Fruit fly (Drosophila melanogaster) whole organism, prepupa: Measurements from ENCODE around the gene serp.
A peak's percentile ranks its signal among the peaks of the same experiment; 100 is the strongest.

Source experiments
- Blimp-1 ChIP-seq: fragments of 200-800 bp; sonication (Bioruptor generic); optimal IDR thresholded peaks from 3 replicates; lab custom pipeline; 2017; ENCODE audit warnings: missing biosample characterization, missing genetic modification characterization, mild to moderate bottlenecking, moderate library complexity, missing genetic modification reagents
- CG10631 ChIP-seq: fragments of 200-800 bp; sonication (Bioruptor generic); optimal IDR thresholded peaks from 2 replicates; lab custom pipeline; 2016; ENCODE audit warnings: missing biosample characterization, missing genetic modification characterization
- CG10669 ChIP-seq: fragments of 200-800 bp; sonication (Bioruptor generic); optimal IDR thresholded peaks from 3 replicates; lab custom pipeline; 2018; ENCODE audit warnings: missing biosample characterization, mild to moderate bottlenecking, missing genetic modification characterization, moderate library complexity
- CG11294 ChIP-seq: fragments of 200-800 bp; sonication (Bioruptor generic); IDR thresholded peaks from 2 replicates; pipeline ENCODE4 v1.3.6; 2022; ENCODE audit warnings: missing biosample characterization, missing genetic modification characterization
- CG11902 ChIP-seq: fragments of 200-800 bp; sonication (Bioruptor generic); optimal IDR thresholded peaks from 3 replicates; lab custom pipeline; 2016; ENCODE audit warnings: missing biosample characterization, missing genetic modification characterization
- CG15336 ChIP-seq: fragments of 200-800 bp; sonication (Bioruptor generic); IDR thresholded peaks from 2 replicates; pipeline ENCODE4 v1.3.6; 2022; ENCODE audit warnings: missing biosample characterization, missing genetic modification characterization
- CG1621 ChIP-seq: fragments of 200-800 bp; sonication (Bioruptor generic); optimal IDR thresholded peaks from 3 replicates; lab custom pipeline; 2018; ENCODE audit warnings: missing biosample characterization, mild to moderate bottlenecking, missing genetic modification characterization
- CG16779 ChIP-seq: fragments of 200-800 bp; sonication (Bioruptor generic); optimal IDR thresholded peaks from 3 replicates; lab custom pipeline; 2017; ENCODE audit warnings: missing biosample characterization, mild to moderate bottlenecking, missing genetic modification characterization
- CG31627 ChIP-seq: fragments of 200-800 bp; sonication (Bioruptor generic); optimal IDR thresholded peaks from 3 replicates; lab custom pipeline; 2016; ENCODE audit warnings: missing biosample characterization, missing genetic modification characterization
- CG32006 ChIP-seq: fragments of 200-800 bp; sonication (Bioruptor generic); optimal IDR thresholded peaks from 3 replicates; lab custom pipeline; 2017; ENCODE audit warnings: missing biosample characterization, mild to moderate bottlenecking, missing genetic modification characterization
- CG34406 ChIP-seq: fragments of 200-800 bp; sonication (Bioruptor generic); optimal IDR thresholded peaks from 3 replicates; lab custom pipeline; 2016; ENCODE audit warnings: missing biosample characterization, missing genetic modification characterization
- CG3919 ChIP-seq: fragments of 200-800 bp; sonication (Bioruptor generic); optimal IDR thresholded peaks from 3 replicates; lab custom pipeline; 2016; ENCODE audit warnings: missing biosample characterization, missing genetic modification characterization
- CG4318 ChIP-seq: fragments of 200-800 bp; sonication (Bioruptor generic); optimal IDR thresholded peaks from 3 replicates; lab custom pipeline; 2017; ENCODE audit warnings: missing biosample characterization, mild to moderate bottlenecking, missing genetic modification characterization
- CG6163 ChIP-seq: fragments of 200-800 bp; sonication (Bioruptor generic); IDR thresholded peaks from 3 replicates; pipeline ENCODE4 v1.3.6; 2022; ENCODE audit warnings: missing biosample characterization, missing genetic modification characterization
- CG6276 ChIP-seq: fragments of 200-800 bp; sonication (Bioruptor generic); optimal IDR thresholded peaks from 2 replicates; lab custom pipeline; 2017; ENCODE audit warnings: missing biosample characterization, mild to moderate bottlenecking, missing genetic modification characterization
- CG6792 ChIP-seq: fragments of 200-800 bp; sonication (Bioruptor generic); optimal IDR thresholded peaks from 3 replicates; lab custom pipeline; 2016; ENCODE audit warnings: missing biosample characterization, missing genetic modification characterization
- CG6808 ChIP-seq: fragments of 200-800 bp; sonication (Bioruptor generic); optimal IDR thresholded peaks from 3 replicates; lab custom pipeline; 2017; ENCODE audit warnings: missing biosample characterization, missing genetic modification characterization, mild to moderate bottlenecking, moderate library complexity, missing genetic modification reagents
- CG7368 ChIP-seq: fragments of 200-800 bp; sonication (Bioruptor generic); optimal IDR thresholded peaks from 3 replicates; lab custom pipeline; 2016; ENCODE audit warnings: missing biosample characterization, missing genetic modification characterization
- CG8632 ChIP-seq: fragments of 200-800 bp; sonication (Bioruptor generic); optimal IDR thresholded peaks from 3 replicates; lab custom pipeline; 2016; ENCODE audit warnings: missing biosample characterization, missing genetic modification characterization
- CG9139 ChIP-seq: fragments of 200-800 bp; sonication (Bioruptor generic); optimal IDR thresholded peaks from 3 replicates; lab custom pipeline; 2017; ENCODE audit warnings: missing biosample characterization, mild to moderate bottlenecking, missing genetic modification characterization
- Eip75B ChIP-seq: fragments of 200-800 bp; sonication (Bioruptor generic); optimal IDR thresholded peaks from 3 replicates; lab custom pipeline; 2016; ENCODE audit warnings: missing biosample characterization, missing genetic modification characterization
- Eip78C ChIP-seq: fragments of 200-800 bp; sonication (Bioruptor generic); peaks from one replicate; lab custom pipeline; 2016; ENCODE audit warnings: missing biosample characterization, missing genetic modification characterization
- Eip93F ChIP-seq: fragments of 200-800 bp; sonication (Bioruptor generic); optimal IDR thresholded peaks from 2 replicates; lab custom pipeline; 2016; ENCODE audit warnings: missing biosample characterization, mild to moderate bottlenecking, missing genetic modification characterization
- Ets21C ChIP-seq: fragments of 200-800 bp; sonication (Bioruptor generic); optimal IDR thresholded peaks from 3 replicates; lab custom pipeline; 2016; ENCODE audit warnings: missing biosample characterization, missing genetic modification characterization
- Ets96B ChIP-seq: fragments of 200-800 bp; optimal IDR thresholded peaks from 2 replicates; lab custom pipeline; 2019; ENCODE audit warnings: missing biosample characterization, mild to moderate bottlenecking, missing genetic modification characterization, moderate library complexity
- Gug ChIP-seq: fragments of 200-800 bp; sonication (Bioruptor generic); IDR thresholded peaks from 2 replicates; pipeline ENCODE4 v1.3.6; 2022; ENCODE audit warnings: missing biosample characterization, missing genetic modification characterization
- Hr38 ChIP-seq: sonication (Bioruptor generic); optimal IDR thresholded peaks from 2 replicates; lab custom pipeline; 2016; ENCODE audit warnings: missing biosample characterization, missing genetic modification characterization
- Hr39 ChIP-seq: fragments of 200-800 bp; sonication (Bioruptor generic); optimal IDR thresholded peaks from 2 replicates; lab custom pipeline; 2016; ENCODE audit warnings: missing biosample characterization, missing genetic modification characterization
- Hr4 ChIP-seq: fragments of 200-800 bp; sonication (Bioruptor generic); optimal IDR thresholded peaks from 3 replicates; lab custom pipeline; 2016; ENCODE audit warnings: missing biosample characterization, missing genetic modification characterization
- Met ChIP-seq: fragments of 200-800 bp; sonication (Bioruptor generic); optimal IDR thresholded peaks from 3 replicates; lab custom pipeline; 2016; ENCODE audit warnings: missing biosample characterization, missing genetic modification characterization
- OdsH ChIP-seq: fragments of 200-800 bp; sonication (Bioruptor generic); optimal IDR thresholded peaks from 3 replicates; lab custom pipeline; 2016; ENCODE audit warnings: missing biosample characterization, missing genetic modification characterization
- Smox ChIP-seq: fragments of 200-800 bp; sonication (Bioruptor generic); optimal IDR thresholded peaks from 3 replicates; lab custom pipeline; 2016; ENCODE audit warnings: missing biosample characterization, missing genetic modification characterization
- Sox102F ChIP-seq: fragments of 200-800 bp; sonication (Bioruptor generic); optimal IDR thresholded peaks from 2 replicates; lab custom pipeline; 2016; ENCODE audit warnings: missing biosample characterization, mild to moderate bottlenecking, missing genetic modification characterization
- achi ChIP-seq: fragments of 200-800 bp; sonication (Bioruptor generic); optimal IDR thresholded peaks from 3 replicates; lab custom pipeline; 2016; ENCODE audit warnings: missing biosample characterization, missing genetic modification characterization
- acj6 ChIP-seq: fragments of 200-800 bp; sonication (Bioruptor generic); optimal IDR thresholded peaks from 3 replicates; lab custom pipeline; 2016; ENCODE audit warnings: missing biosample characterization, missing genetic modification characterization
- cyc ChIP-seq: fragments of 200-800 bp; sonication (Bioruptor generic); optimal IDR thresholded peaks from 3 replicates; lab custom pipeline; 2016; ENCODE audit warnings: missing biosample characterization, missing genetic modification characterization
- dac ChIP-seq: fragments of 200-800 bp; sonication (Bioruptor generic); optimal IDR thresholded peaks from 2 replicates; lab custom pipeline; 2017; ENCODE audit warnings: missing biosample characterization, mild to moderate bottlenecking, missing genetic modification characterization
- dsx ChIP-seq: fragments of 200-800 bp; optimal IDR thresholded peaks from 3 replicates; lab custom pipeline; 2019; ENCODE audit warnings: missing biosample characterization, mild to moderate bottlenecking, missing genetic modification characterization, moderate library complexity; ENCODE audit not compliant: poor library complexity, severe bottlenecking
- esn ChIP-seq: fragments of 200-800 bp; sonication (Bioruptor generic); optimal IDR thresholded peaks from 2 replicates; lab custom pipeline; 2016; ENCODE audit warnings: missing biosample characterization, mild to moderate bottlenecking, missing genetic modification characterization, moderate library complexity
- fd85E ChIP-seq: fragments of 200-800 bp; sonication (Bioruptor generic); optimal IDR thresholded peaks from 3 replicates; lab custom pipeline; 2016; ENCODE audit warnings: missing biosample characterization, missing genetic modification characterization
- fkh ChIP-seq: fragments of 200-800 bp; sonication (Bioruptor generic); optimal IDR thresholded peaks from 3 replicates; lab custom pipeline; 2017; ENCODE audit warnings: missing biosample characterization, mild to moderate bottlenecking, missing genetic modification characterization, moderate library complexity
- lz ChIP-seq: fragments of 200-800 bp; sonication (Bioruptor generic); optimal IDR thresholded peaks from 3 replicates; lab custom pipeline; 2016; ENCODE audit warnings: missing biosample characterization, missing genetic modification characterization
- net ChIP-seq: fragments of 200-800 bp; sonication (Bioruptor generic); optimal IDR thresholded peaks from 3 replicates; lab custom pipeline; 2016; ENCODE audit warnings: missing biosample characterization, missing genetic modification characterization
- pdm3 ChIP-seq: fragments of 200-800 bp; sonication (Bioruptor generic); optimal IDR thresholded peaks from 3 replicates; lab custom pipeline; 2016; ENCODE audit warnings: missing biosample characterization, missing genetic modification characterization
- salr ChIP-seq, 2 experiments: fragments of 200-800 bp; sonication (Bioruptor generic); optimal IDR thresholded peaks; 3 replicates each; lab custom pipeline; 2016 to 2018; ENCODE audit warnings: missing biosample characterization in 2 of 2, missing genetic modification characterization in 2 of 2, mild to moderate bottlenecking in 1 of 2
- spab ChIP-seq: fragments of 200-800 bp; sonication (Bioruptor generic); optimal IDR thresholded peaks from 2 replicates; lab custom pipeline; 2017; ENCODE audit warnings: missing biosample characterization, mild to moderate bottlenecking, missing genetic modification characterization, missing genetic modification reagents
- ss ChIP-seq, 2 experiments: fragments of 200-800 bp; sonication (Bioruptor generic); optimal IDR thresholded peaks; 2 replicates in 1 of 2; 3 replicates in 1 of 2; lab custom pipeline; 2017 to 2018; ENCODE audit warnings: mild to moderate bottlenecking in 2 of 2, missing biosample characterization in 2 of 2, missing genetic modification characterization in 2 of 2, moderate library complexity in 1 of 2
- svp ChIP-seq: fragments of 200-800 bp; sonication (Bioruptor generic); peaks from one replicate; lab custom pipeline; 2016; ENCODE audit warnings: missing biosample characterization, missing genetic modification characterization
- topi ChIP-seq: fragments of 200-800 bp; sonication (Bioruptor generic); optimal IDR thresholded peaks from 3 replicates; lab custom pipeline; 2016; ENCODE audit warnings: missing biosample characterization, missing genetic modification characterization
- vri ChIP-seq: fragments of 200-800 bp; sonication (Bioruptor generic); optimal IDR thresholded peaks from 3 replicates; lab custom pipeline; 2016; ENCODE audit warnings: missing biosample characterization, mild to moderate bottlenecking, missing genetic modification characterization

Gene serp

DNA sequence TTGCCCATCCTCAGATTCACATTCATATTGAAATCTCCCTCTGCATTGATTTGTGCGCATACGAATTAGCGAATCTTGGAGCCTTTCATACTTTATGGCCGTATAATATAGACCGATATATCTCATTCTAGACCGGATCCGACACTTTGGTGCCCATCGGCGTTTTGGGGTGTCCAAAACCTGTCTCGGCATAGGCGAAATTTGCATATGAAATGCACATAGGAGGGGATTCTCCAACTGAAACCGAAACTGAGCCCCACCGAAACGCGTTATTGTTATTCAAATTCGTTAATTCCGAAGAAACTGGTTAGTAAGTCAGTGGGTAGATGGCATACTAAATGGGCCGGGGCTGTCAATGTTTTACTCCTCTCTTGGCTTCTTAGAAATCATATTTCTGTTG is 7.4 kb downstream of the serp start:
- no peak for TF ChIP-seq CG4318
- TF ChIP-seq Eip78C (GFP tag; lab: Kevin White, UChicago) = peak; percentile 5
- TF ChIP-seq, all 60 proteins: peak for 1

dm6 chr3L:19699651-19700050 is 8.2 kb downstream of the serp start:
- TF ChIP-seq ss (GFP tag; optimal IDR thresholded peaks at IDR 0.05; lab: Kevin White, UChicago) = no peak
- peak; percentile 66 for TF ChIP-seq Eip75B (GFP tag; lab: Kevin White, UChicago)
- TF ChIP-seq salr (GFP tag; optimal IDR thresholded peaks at IDR 0.05; lab: Kevin White, UChicago) = peak in 1 of 2 experiments; percentile 52
- TF ChIP-seq Eip93F (GFP tag; lab: Kevin White, UChicago) = no peak
- peak; percentile 54 for TF ChIP-seq CG11902 (GFP tag; lab: Kevin White, UChicago)
- peak; percentile 37 for TF ChIP-seq CG34406 (GFP tag; lab: Kevin White, UChicago)
- peak; percentile 37 for TF ChIP-seq spab (GFP tag; lab: Kevin White, UChicago)
- peak; percentile 75 for TF ChIP-seq CG6163
- peak; percentile 29 for TF ChIP-seq Hr39 (GFP tag; lab: Kevin White, UChicago)
- peak; percentile 39 for TF ChIP-seq acj6 (GFP tag; lab: Kevin White, UChicago)
- peak; percentile 77 for TF ChIP-seq CG32006 (GFP tag; lab: Kevin White, UChicago)
- peak; percentile 3 for TF ChIP-seq Ets21C (GFP tag; lab: Kevin White, UChicago)
- peak; percentile 53 for TF ChIP-seq Smox (GFP tag; lab: Kevin White, UChicago)
- TF ChIP-seq lz (GFP tag; lab: Kevin White, UChicago) = peak; percentile 20
- TF ChIP-seq CG8632 (GFP tag; lab: Kevin White, UChicago) = peak; percentile 44
- TF ChIP-seq CG31627 (GFP tag; lab: Kevin White, UChicago) = peak; percentile 31
- peak; percentile 32 for TF ChIP-seq Sox102F (GFP tag; lab: Kevin White, UChicago)
- no peak for TF ChIP-seq dsx
- TF ChIP-seq OdsH = peak; percentile 63
- TF ChIP-seq CG11294 (GFP tag; lab: Robert Waterston, UW) = no peak
- no peak for TF ChIP-seq vri (GFP tag; lab: Kevin White, UChicago)
- peak; percentile 57 for TF ChIP-seq CG6808 (GFP tag; lab: Kevin White, UChicago)
- TF ChIP-seq CG6792 (GFP tag; lab: Kevin White, UChicago) = peak; percentile 43
- TF ChIP-seq topi = peak; percentile 55
- TF ChIP-seq esn (GFP tag; lab: Kevin White, UChicago) = peak; percentile 53
- TF ChIP-seq CG3919 (GFP tag; lab: Kevin White, UChicago) = peak; percentile 65
- TF ChIP-seq dac = no peak
- peak; percentile 67 for TF ChIP-seq Hr4 (GFP tag; lab: Kevin White, UChicago)
- TF ChIP-seq CG15336 (GFP tag; lab: Robert Waterston, UW) = peak; percentile 57; the same call in 1 of the 2 replicates
- peak; percentile 30 for TF ChIP-seq cyc (GFP tag; lab: Kevin White, UChicago)
- TF ChIP-seq Met (GFP tag; lab: Kevin White, UChicago) = peak; percentile 47
- TF ChIP-seq Hr38 (GFP tag; lab: Kevin White, UChicago) = no peak
- TF ChIP-seq CG7368 (GFP tag; lab: Kevin White, UChicago) = no peak
- TF ChIP-seq Eip78C (GFP tag; lab: Kevin White, UChicago) = peak; percentile 91
- peak; percentile 38 for TF ChIP-seq CG10631 (GFP tag; lab: Kevin White, UChicago)
- TF ChIP-seq CG16779 (tag; lab: Kevin White, UChicago) = no peak
- TF ChIP-seq fd85E (GFP tag; lab: Kevin White, UChicago) = no peak
- peak; percentile 36 for TF ChIP-seq CG4318
- no peak for TF ChIP-seq Ets96B (tag; lab: Kevin White, UChicago)
- no peak for TF ChIP-seq Blimp-1
- TF ChIP-seq net = peak; percentile 65
- no peak for TF ChIP-seq CG1621
- TF ChIP-seq pdm3 (GFP tag; lab: Kevin White, UChicago) = peak; percentile 60
- no peak for TF ChIP-seq fkh (GFP tag; lab: Kevin White, UChicago)
- TF ChIP-seq achi (GFP tag; lab: Kevin White, UChicago) = peak; percentile 45
- TF ChIP-seq CG10669 = peak; percentile 20
- peak; percentile 81 for TF ChIP-seq svp (GFP tag; lab: Kevin White, UChicago)
- no peak for TF ChIP-seq CG9139
- peak; percentile 59 for TF ChIP-seq CG6276
- TF ChIP-seq Gug (GFP tag; lab: Robert Waterston, UW) = no peak
